Fruit fly (Drosophila melanogaster) whole organism, embryonic: ENCODE data around the gene CG14326.
A peak's percentile ranks its signal among the peaks of the same experiment; 100 is the strongest.

Source experiments
- CG11398 ChIP-seq: fragments of 200-800 bp; sonication (Bioruptor generic); optimal IDR thresholded peaks from 2 replicates; lab custom pipeline; 2016; ENCODE audit warnings: missing biosample characterization, missing genetic modification characterization
- CG11504 ChIP-seq: fragments of 200-800 bp; sonication (Bioruptor generic); optimal IDR thresholded peaks from 3 replicates; lab custom pipeline; 2019; ENCODE audit warnings: missing biosample characterization, mild to moderate bottlenecking, missing genetic modification characterization, moderate library complexity
- CG13894 ChIP-seq: fragments of 200-800 bp; sonication (Bioruptor generic); optimal IDR thresholded peaks from 3 replicates; lab custom pipeline; 2018; ENCODE audit warnings: missing biosample characterization, mild to moderate bottlenecking, missing genetic modification characterization, moderate library complexity
- CG15601 ChIP-seq: fragments of 200-800 bp; sonication (Bioruptor generic); optimal IDR thresholded peaks from 3 replicates; lab custom pipeline; 2019; ENCODE audit warnings: missing biosample characterization, mild to moderate bottlenecking, missing genetic modification characterization, moderate library complexity
- CG16813 ChIP-seq: fragments of 200-800 bp; sonication (Bioruptor generic); IDR thresholded peaks from 3 replicates; pipeline ENCODE4 v1.3.6; 2022; ENCODE audit warnings: missing biosample characterization, missing genetic modification characterization; ENCODE audit not compliant: partially characterized antibody
- CG16863 ChIP-seq: fragments of 200-800 bp; sonication (Bioruptor generic); optimal IDR thresholded peaks from 3 replicates; lab custom pipeline; 2016; ENCODE audit warnings: missing biosample characterization, missing genetic modification characterization
- CG17568 ChIP-seq: fragments of 200-800 bp; sonication (Bioruptor generic); optimal IDR thresholded peaks from 2 replicates; lab custom pipeline; 2018; ENCODE audit warnings: missing biosample characterization, mild to moderate bottlenecking, missing genetic modification characterization, moderate library complexity
- CG18262 ChIP-seq: fragments of 200-800 bp; optimal IDR thresholded peaks from 3 replicates; lab custom pipeline; 2019; ENCODE audit warnings: missing biosample characterization, mild to moderate bottlenecking, missing genetic modification characterization, moderate library complexity
- CG18476 ChIP-seq: fragments of 200-800 bp; sonication (Bioruptor generic); optimal IDR thresholded peaks from 2 replicates; lab custom pipeline; 2016; ENCODE audit warnings: missing biosample characterization, mild to moderate bottlenecking, missing genetic modification characterization
- CG2199 ChIP-seq: fragments of 200-800 bp; sonication (Bioruptor generic); IDR thresholded peaks from 3 replicates; pipeline ENCODE4 v1.3.6; 2022; ENCODE audit warnings: missing biosample characterization, missing genetic modification characterization
- CG2678 ChIP-seq: fragments of 200-800 bp; sonication (Bioruptor generic); optimal IDR thresholded peaks from 3 replicates; lab custom pipeline; 2019; ENCODE audit warnings: missing biosample characterization, mild to moderate bottlenecking, missing genetic modification characterization, moderate library complexity
- CG31365 ChIP-seq: fragments of 200-800 bp; sonication (Bioruptor generic); optimal IDR thresholded peaks from 2 replicates; lab custom pipeline; 2018; ENCODE audit warnings: missing biosample characterization, mild to moderate bottlenecking, missing genetic modification characterization
- CG3281 ChIP-seq: fragments of 200-800 bp; sonication (Bioruptor generic); optimal IDR thresholded peaks from 3 replicates; lab custom pipeline; 2017; ENCODE audit warnings: missing biosample characterization, mild to moderate bottlenecking, missing genetic modification characterization
- CG33557 ChIP-seq: fragments of 200-800 bp; sonication (Bioruptor generic); optimal IDR thresholded peaks from 2 replicates; lab custom pipeline; 2019; ENCODE audit warnings: missing biosample characterization, mild to moderate bottlenecking, missing genetic modification characterization, moderate library complexity
- CG4328 ChIP-seq: fragments of 200-800 bp; sonication (Bioruptor generic); optimal IDR thresholded peaks from 3 replicates; lab custom pipeline; 2017; ENCODE audit warnings: missing biosample characterization, missing genetic modification reagents, missing genetic modification characterization
- CG7745 ChIP-seq: fragments of 200-800 bp; sonication (Bioruptor generic); optimal IDR thresholded peaks from 2 replicates; lab custom pipeline; 2018; ENCODE audit warnings: missing biosample characterization, mild to moderate bottlenecking, missing genetic modification characterization, moderate library complexity
- CG8924 ChIP-seq: fragments of 200-800 bp; optimal IDR thresholded peaks from 3 replicates; lab custom pipeline; 2019; ENCODE audit warnings: missing biosample characterization, mild to moderate bottlenecking, missing genetic modification characterization, moderate library complexity
- D ChIP-seq, 2 experiments: fragments of 200-800 bp in 1 of 2; fragments of >200 bp in 1 of 2; sonication (Bioruptor generic) in 1 of 2; optimal IDR thresholded peaks; 2 replicates in 1 of 2; 3 replicates in 1 of 2; lab custom pipeline; 2017; ENCODE audit warnings: mild to moderate bottlenecking in 1 of 2, missing biosample characterization in 1 of 2, missing genetic modification characterization in 1 of 2, missing genetic modification reagents in 1 of 2
- Dek ChIP-seq: fragments of 200-800 bp; sonication (Bioruptor generic); optimal IDR thresholded peaks from 3 replicates; lab custom pipeline; 2019; ENCODE audit warnings: missing biosample characterization, mild to moderate bottlenecking, missing genetic modification characterization, moderate library complexity
- HLH3B ChIP-seq: fragments of 200-800 bp; sonication (Bioruptor generic); IDR thresholded peaks from 2 replicates; pipeline ENCODE4 v1.3.6; 2022; ENCODE audit warnings: missing biosample characterization, missing genetic modification characterization
- MTF-1 ChIP-seq: fragments of 200-800 bp; sonication (Bioruptor generic); optimal IDR thresholded peaks from 2 replicates; lab custom pipeline; 2018; ENCODE audit warnings: missing biosample characterization, mild to moderate bottlenecking, missing genetic modification characterization, borderline replicate concordance
- Nf-YA ChIP-seq: fragments of 200-800 bp; sonication (Bioruptor generic); IDR thresholded peaks from 2 replicates; pipeline ENCODE4 v1.3.6; 2022; ENCODE audit warnings: missing biosample characterization, missing genetic modification characterization
- Opbp ChIP-seq: fragments of 200-800 bp; sonication (Bioruptor generic); IDR thresholded peaks from 3 replicates; pipeline ENCODE4 v1.3.6; 2022; ENCODE audit warnings: missing biosample characterization, missing genetic modification characterization; ENCODE audit not compliant: partially characterized antibody
- PHDP ChIP-seq: fragments of 200-800 bp; sonication (Bioruptor generic); optimal IDR thresholded peaks from 3 replicates; lab custom pipeline; 2018; ENCODE audit warnings: missing biosample characterization, mild to moderate bottlenecking, missing genetic modification characterization, moderate library complexity
- Xrp1 ChIP-seq: fragments of 200-800 bp; sonication (Bioruptor generic); IDR thresholded peaks from 2 replicates; pipeline ENCODE4 v1.3.6; 2022; ENCODE audit warnings: missing biosample characterization, missing genetic modification characterization
- YL-1 ChIP-seq: fragments of 200-800 bp; sonication (Bioruptor generic); optimal IDR thresholded peaks from 3 replicates; lab custom pipeline; 2017; ENCODE audit warnings: missing biosample characterization, mild to moderate bottlenecking, missing genetic modification characterization
- ato ChIP-seq: fragments of 200-800 bp; sonication (Bioruptor generic); IDR thresholded peaks from 2 replicates; pipeline ENCODE4 v1.3.6; 2022; ENCODE audit warnings: missing biosample characterization, missing genetic modification characterization; ENCODE audit not compliant: partially characterized antibody
- bbx ChIP-seq: fragments of 200-800 bp; sonication (Bioruptor generic); IDR thresholded peaks from 2 replicates; pipeline ENCODE4 v1.3.6; 2022; ENCODE audit warnings: missing biosample characterization, missing genetic modification characterization; ENCODE audit not compliant: partially characterized antibody
- bsh ChIP-seq, 2 experiments: fragments of 200-800 bp; sonication (Bioruptor generic); optimal IDR thresholded peaks; 2 replicates each; lab custom pipeline; 2017 to 2018; ENCODE audit warnings: mild to moderate bottlenecking in 2 of 2, missing biosample characterization in 2 of 2, missing genetic modification characterization in 2 of 2, moderate library complexity in 1 of 2
- dmrt99B ChIP-seq: fragments of 200-800 bp; sonication (Bioruptor generic); optimal IDR thresholded peaks from 2 replicates; lab custom pipeline; 2018; ENCODE audit warnings: missing biosample characterization, mild to moderate bottlenecking, missing genetic modification characterization, moderate library complexity
- eve ChIP-seq, 2 experiments: fragments of >200 bp; optimal IDR thresholded peaks; 2 replicates each; lab custom pipeline; 2017; ENCODE audit warnings: missing biosample characterization in 2 of 2, missing genetic modification characterization in 2 of 2
- gsb-n ChIP-seq: fragments of 200-800 bp; sonication (Bioruptor generic); optimal IDR thresholded peaks from 3 replicates; lab custom pipeline; 2018; ENCODE audit warnings: missing biosample characterization, mild to moderate bottlenecking, missing genetic modification characterization
- hb ChIP-seq: fragments of 200-800 bp; sonication (Bioruptor generic); IDR thresholded peaks from 3 replicates; pipeline ENCODE4 v1.3.6; 2022; ENCODE audit warnings: missing biosample characterization, missing genetic modification characterization; ENCODE audit not compliant: partially characterized antibody
- hbn ChIP-seq: fragments of 200-800 bp; sonication (Bioruptor generic); IDR thresholded peaks from 2 replicates; pipeline ENCODE4 v1.3.6; 2022; ENCODE audit warnings: missing biosample characterization, missing genetic modification characterization; ENCODE audit not compliant: partially characterized antibody
- hkb ChIP-seq, 2 experiments: fragments of 200-800 bp in 1 of 2; fragments of >200 bp in 1 of 2; sonication (Bioruptor generic) in 1 of 2; IDR thresholded peaks in 1 of 2; optimal IDR thresholded peaks in 1 of 2; 2 replicates each; pipeline versions ENCODE4 v1.3.6 to Lab custom; 2017 to 2022; ENCODE audit warnings: missing biosample characterization in 1 of 2, missing genetic modification characterization in 1 of 2
- kah ChIP-seq: fragments of 200-800 bp; sonication (Bioruptor generic); optimal IDR thresholded peaks from 2 replicates; lab custom pipeline; 2018; ENCODE audit warnings: missing biosample characterization, mild to moderate bottlenecking, missing genetic modification characterization
- lab ChIP-seq: fragments of 200-800 bp; sonication (Bioruptor generic); optimal IDR thresholded peaks from 3 replicates; lab custom pipeline; 2017; ENCODE audit warnings: missing biosample characterization, missing genetic modification characterization, mild to moderate bottlenecking, moderate library complexity, missing genetic modification reagents
- mirr ChIP-seq: fragments of 200-800 bp; sonication (Bioruptor generic); optimal IDR thresholded peaks from 3 replicates; lab custom pipeline; 2018; ENCODE audit warnings: missing biosample characterization, mild to moderate bottlenecking, missing genetic modification characterization
- mld ChIP-seq: fragments of 200-800 bp; sonication (Bioruptor generic); IDR thresholded peaks from 3 replicates; pipeline ENCODE4 v1.3.6; 2022; ENCODE audit warnings: missing biosample characterization, missing genetic modification characterization; ENCODE audit not compliant: partially characterized antibody
- nau ChIP-seq: fragments of 200-800 bp; sonication (Bioruptor generic); optimal IDR thresholded peaks from 3 replicates; lab custom pipeline; 2017; ENCODE audit warnings: missing biosample characterization, mild to moderate bottlenecking, missing genetic modification characterization, missing genetic modification reagents
- salm ChIP-seq: fragments of 200-800 bp; sonication (Bioruptor generic); optimal IDR thresholded peaks from 2 replicates; lab custom pipeline; 2018; ENCODE audit warnings: missing biosample characterization, mild to moderate bottlenecking, missing genetic modification characterization
- sens-2 ChIP-seq: fragments of 200-800 bp; sonication (Bioruptor generic); IDR thresholded peaks from 2 replicates; pipeline ENCODE4 v1.3.6; 2022; ENCODE audit warnings: missing biosample characterization, missing genetic modification characterization
- slp2 ChIP-seq: fragments of 200-800 bp; sonication (Bioruptor generic); optimal IDR thresholded peaks from 2 replicates; lab custom pipeline; 2016; ENCODE audit warnings: missing biosample characterization, missing genetic modification characterization
- unc-4 ChIP-seq: fragments of 200-800 bp; sonication (Bioruptor generic); IDR thresholded peaks from 2 replicates; pipeline ENCODE4 v1.3.6; 2022; ENCODE audit warnings: missing biosample characterization, missing genetic modification characterization; ENCODE audit not compliant: partially characterized antibody
- vvl ChIP-seq: fragments of 200-800 bp; sonication (Bioruptor generic); IDR thresholded peaks from 2 replicates; pipeline ENCODE4 v1.3.6; 2022; ENCODE audit warnings: missing biosample characterization, missing genetic modification characterization
- zfh1 ChIP-seq: fragments of 200-800 bp; sonication (Bioruptor generic); IDR thresholded peaks from 3 replicates; pipeline ENCODE4 v1.3.6; 2022; ENCODE audit warnings: missing biosample characterization, missing genetic modification characterization

CG14326 gene

dm6 chr3R:17619726-17620282 lies 904 bp downstream of the CG14326 start (continued):
- peak; percentile 1 to 49 for TF ChIP-seq bsh (GFP tag; optimal IDR thresholded peaks at IDR 0.05; lab: Kevin White, UChicago)
- peak; percentile 18 for TF ChIP-seq CG3281 (GFP tag; lab: Kevin White, UChicago)
- peak; percentile 32 for TF ChIP-seq kah (GFP tag; lab: Kevin White, UChicago)
- TF ChIP-seq unc-4 (GFP tag; lab: Robert Waterston, UW): peak; percentile 60; the same call in 1 of the 2 replicates
- peak; percentile 62; the same call in 1 of the 2 replicates for TF ChIP-seq vvl (GFP tag; lab: Robert Waterston, UW)
- TF ChIP-seq MTF-1 (GFP tag; lab: Kevin White, UChicago): peak; percentile 13
- peak; percentile 8 for TF ChIP-seq gsb-n (tag; lab: Kevin White, UChicago)
- TF ChIP-seq sens-2 (GFP tag; lab: Robert Waterston, UW): no peak
- peak; percentile 57 for TF ChIP-seq CG8924 (tag; lab: Kevin White, UChicago)
- TF ChIP-seq salm (tag; lab: Kevin White, UChicago): peak; percentile 65
- TF ChIP-seq slp2 (GFP tag; lab: Kevin White, UChicago): no peak
- TF ChIP-seq CG13894: peak; percentile 23
- peak; percentile 94 for TF ChIP-seq CG16813 (GFP tag; lab: Robert Waterston, UW)
- peak; percentile 94 for TF ChIP-seq mld (GFP tag; lab: Robert Waterston, UW)
- peak; percentile 48 for TF ChIP-seq dmrt99B (tag; lab: Kevin White, UChicago)
- peak; percentile 23 for TF ChIP-seq CG2678 (tag; lab: Kevin White, UChicago)
- TF ChIP-seq lab (GFP tag; lab: Kevin White, UChicago): peak; percentile 0
- peak; percentile 19 for TF ChIP-seq PHDP
- TF ChIP-seq Xrp1: peak; percentile 40; the same call in 1 of the 2 replicates
- peak; percentile 6 for TF ChIP-seq CG15601 (tag; lab: Kevin White, UChicago)
- peak; percentile 41; the same call in 1 of the 2 replicates for TF ChIP-seq hbn (GFP tag; lab: Robert Waterston, UW)
- peak; percentile 39 for TF ChIP-seq Dek (tag; lab: Kevin White, UChicago)
- peak; percentile 4 for TF ChIP-seq CG11504
- TF ChIP-seq bbx (GFP tag; lab: Robert Waterston, UW): peak; percentile 91
- 0 out of 3 replicates have a peak, but pooled peaks have one; percentile 36 for TF ChIP-seq CG2199
- no peak for TF ChIP-seq zfh1 (GFP tag; lab: Robert Waterston, UW)
- TF ChIP-seq CG7745 (tag; lab: Kevin White, UChicago): peak; percentile 54
- no peak for TF ChIP-seq HLH3B
- TF ChIP-seq hkb (optimal IDR thresholded peaks at IDR 0.05; lab: Kevin White, UChicago): no peak
- peak; percentile 31; the same call in 1 of the 2 replicates for TF ChIP-seq hkb (GFP tag; IDR thresholded peaks at IDR 0.05; lab: Robert Waterston, UW)
- TF ChIP-seq nau (GFP tag; lab: Kevin White, UChicago): peak; percentile 30
- TF ChIP-seq CG17568 (GFP tag; lab: Kevin White, UChicago): peak; percentile 46
- TF ChIP-seq CG18262 (tag; lab: Kevin White, UChicago): peak; percentile 49
- peak; percentile 12 for TF ChIP-seq CG4328 (GFP tag; lab: Kevin White, UChicago)
- TF ChIP-seq CG33557 (GFP tag; lab: Kevin White, UChicago): peak; percentile 24
- TF ChIP-seq CG16863 (GFP tag; lab: Kevin White, UChicago): no peak
- no peak for TF ChIP-seq CG11398 (GFP tag; lab: Kevin White, UChicago)
- TF ChIP-seq ato (GFP tag; lab: Robert Waterston, UW): peak; percentile 90
- peak; percentile 91 for TF ChIP-seq Opbp (GFP tag; lab: Robert Waterston, UW)
- TF ChIP-seq D (optimal IDR thresholded peaks at IDR 0.05; lab: Kevin White, UChicago): no peak
- TF ChIP-seq D (GFP tag; optimal IDR thresholded peaks at IDR 0.05; lab: Kevin White, UChicago): peak; percentile 4
- TF ChIP-seq eve (GFP tag; optimal IDR thresholded peaks at IDR 0.05; lab: Kevin White, UChicago): peak in 1 of 2 experiments; percentile 17
- peak; percentile 81; the same call in 2 of the 3 replicates for TF ChIP-seq hb (GFP tag; lab: Robert Waterston, UW)
- TF ChIP-seq CG31365 (tag; lab: Kevin White, UChicago): peak; percentile 25
- TF ChIP-seq YL-1: no peak
- no peak for TF ChIP-seq CG18476 (GFP tag; lab: Kevin White, UChicago)
- TF ChIP-seq mirr (GFP tag; lab: Kevin White, UChicago): peak; percentile 43
- TF ChIP-seq Nf-YA (GFP tag; lab: Robert Waterston, UW): no peak
